Worm (Caenorhabditis elegans) whole organism, L1 larva: ENCODE results near the gene rars-1.

Experiments used
- blmp-1 ChIP-seq: fragments of 150-350 bp; optimal IDR thresholded peaks from 2 replicates; lab custom pipeline; 2014; ENCODE audit warnings: missing biosample characterization, missing genetic modification characterization
- ceh-63 ChIP-seq: fragments of 200-800 bp; sonication (Bioruptor generic); optimal IDR thresholded peaks from 2 replicates; lab custom pipeline; 2018; ENCODE audit warnings: mild to moderate bottlenecking, missing genetic modification characterization, missing compliant biosample characterization
- egl-27 ChIP-seq, 2 experiments: fragments of 150-350 bp in 1 of 2; sonication (generic microtip); optimal IDR thresholded peaks; 3 replicates each; lab custom pipeline; 2017 to 2018; ENCODE audit warnings: missing biosample characterization in 2 of 2, missing genetic modification characterization in 2 of 2, missing genetic modification reagents in 2 of 2
- lsy-2 ChIP-seq, 2 experiments: fragments of 150-350 bp; optimal IDR thresholded peaks; 2 replicates each; lab custom pipeline; 2014; ENCODE audit warnings: missing biosample characterization in 2 of 2, missing genetic modification characterization in 2 of 2
- mdl-1 ChIP-seq, 2 experiments: fragments of 150-350 bp; optimal IDR thresholded peaks; 2 replicates each; lab custom pipeline; 2014 to 2017; ENCODE audit warnings: missing biosample characterization in 2 of 2, missing genetic modification characterization in 2 of 2, inconsistent platforms in 1 of 2
- nhr-84 ChIP-seq: sonication (generic microtip); optimal IDR thresholded peaks from 2 replicates; lab custom pipeline; 2017; ENCODE audit warnings: missing biosample characterization, missing genetic modification characterization
- nhr-90 ChIP-seq: sonication (generic microtip); optimal IDR thresholded peaks from 2 replicates; lab custom pipeline; 2016; ENCODE audit warnings: mild to moderate bottlenecking, missing genetic modification characterization, missing compliant biosample characterization; ENCODE audit not compliant: poor library complexity
- pqm-1 ChIP-seq: sonication (generic microtip); optimal IDR thresholded peaks from 3 replicates; lab custom pipeline; 2017; ENCODE audit warnings: missing biosample characterization, missing genetic modification characterization
- unc-62 ChIP-seq: fragments of 150-350 bp; optimal IDR thresholded peaks from 2 replicates; lab custom pipeline; 2014; ENCODE audit warnings: missing biosample characterization, missing genetic modification reagents, missing genetic modification characterization
- ztf-4 ChIP-seq: fragments of 150-350 bp; optimal IDR thresholded peaks from 2 replicates; lab custom pipeline; 2014; ENCODE audit warnings: missing biosample characterization, missing genetic modification characterization

DNA sequence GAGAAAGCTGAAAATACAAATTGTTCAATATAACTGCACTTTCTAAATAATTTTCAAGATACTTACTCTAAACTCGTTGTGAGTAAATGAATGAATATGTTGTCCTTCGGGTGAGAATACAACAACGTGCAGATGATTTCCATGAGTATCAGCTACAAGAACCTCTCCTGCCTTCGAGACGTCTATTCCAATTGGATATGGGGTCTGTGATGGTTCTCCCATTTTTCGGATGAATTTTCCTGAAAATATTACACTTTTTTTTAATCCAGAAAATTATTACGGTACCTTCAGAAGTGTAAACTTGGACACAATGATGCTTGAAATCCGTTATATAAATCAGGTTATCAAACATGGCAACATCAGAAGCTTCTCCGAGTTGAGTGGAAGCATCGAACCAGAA lies 21.7 kb downstream of the rars-1 start:
- TF ChIP-seq blmp-1 (tag; lab: Kevin White, UChicago) (no peak), nhr-84 (tag; lab: Kevin White, UChicago) (no peak), lsy-2 (tag; optimal IDR thresholded peaks at IDR 0.05; lab: Kevin White, UChicago) (no peak), unc-62 (GFP tag; lab: Kevin White, UChicago) (no peak), ceh-63 (GFP tag; lab: Kevin White, UChicago) (no peak), mdl-1 (tag; optimal IDR thresholded peaks at IDR 0.05; lab: Kevin White, UChicago) (no peak), pqm-1 (tag; lab: Kevin White, UChicago) (no peak), egl-27 (tag; optimal IDR thresholded peaks at IDR 0.05; lab: Kevin White, UChicago) (no peak), ztf-4 (no peak), nhr-90 (tag; lab: Kevin White, UChicago) (no peak)
